Fruit fly (Drosophila melanogaster) whole organism, wandering third instar larva: ENCODE results near the gene sdt.

Experiments used
- Abd-B ChIP-seq: fragments of >200 bp; optimal IDR thresholded peaks from 2 replicates; lab custom pipeline; 2017; ENCODE audit warnings: missing biosample characterization, missing genetic modification characterization
- CG32264 ChIP-seq: fragments of 200-800 bp; sonication (Bioruptor generic); optimal IDR thresholded peaks from 2 replicates; lab custom pipeline; 2016; ENCODE audit warnings: missing biosample characterization, missing genetic modification characterization
- CrebA ChIP-seq: fragments of 200-800 bp; sonication (Bioruptor generic); optimal IDR thresholded peaks from 2 replicates; lab custom pipeline; 2016; ENCODE audit warnings: missing biosample characterization, mild to moderate bottlenecking, missing genetic modification characterization, borderline replicate concordance
- Dif ChIP-seq: fragments of 200-275, 200-300 bp; sonication (Bioruptor generic); optimal IDR thresholded peaks from 2 replicates; lab custom pipeline; 2018; ENCODE audit warnings: missing biosample characterization, missing genetic modification characterization; ENCODE audit not compliant: partially characterized antibody
- HLH106 ChIP-seq: fragments of 200-800 bp; optimal IDR thresholded peaks from 3 replicates; lab custom pipeline; 2019; ENCODE audit warnings: missing biosample characterization, mild to moderate bottlenecking, missing genetic modification characterization, moderate library complexity
- Hr78 ChIP-seq: fragments of >200 bp; optimal IDR thresholded peaks from 2 replicates; lab custom pipeline; 2017; ENCODE audit warnings: missing biosample characterization, missing genetic modification characterization
- Jra ChIP-seq: sonication (Bioruptor generic); optimal IDR thresholded peaks from 2 replicates; lab custom pipeline; 2016; ENCODE audit warnings: missing biosample characterization, missing genetic modification characterization
- Mio ChIP-seq: sonication (Bioruptor generic); optimal IDR thresholded peaks from 2 replicates; lab custom pipeline; 2016; ENCODE audit warnings: missing biosample characterization, missing genetic modification characterization
- Myc ChIP-seq: fragments of >200 bp; optimal IDR thresholded peaks from 2 replicates; lab custom pipeline; 2017
- OdsH ChIP-seq: fragments of 200-800 bp; sonication (Bioruptor generic); optimal IDR thresholded peaks from 2 replicates; lab custom pipeline; 2016; ENCODE audit warnings: missing biosample characterization, mild to moderate bottlenecking, missing genetic modification characterization
- Rel ChIP-seq, 2 experiments: fragments of 200-800 bp; sonication (Bioruptor generic) in 1 of 2; optimal IDR thresholded peaks; 2 replicates in 1 of 2; 3 replicates in 1 of 2; lab custom pipeline; 2016 to 2019; ENCODE audit warnings: mild to moderate bottlenecking in 2 of 2, missing biosample characterization in 2 of 2, missing genetic modification characterization in 2 of 2, moderate library complexity in 1 of 2
- Sp1 ChIP-seq: fragments of 200-800 bp; sonication (Bioruptor generic); optimal IDR thresholded peaks from 3 replicates; lab custom pipeline; 2019; ENCODE audit warnings: missing biosample characterization, mild to moderate bottlenecking, missing genetic modification characterization, moderate library complexity
- Vsx2 ChIP-seq: fragments of 200-300, 225-300 bp; sonication (Bioruptor generic); optimal IDR thresholded peaks from 2 replicates; lab custom pipeline; 2018; ENCODE audit warnings: missing biosample characterization, missing genetic modification characterization; ENCODE audit not compliant: partially characterized antibody
- br ChIP-seq: fragments of 200-800 bp; sonication (Bioruptor generic); optimal IDR thresholded peaks from 2 replicates; lab custom pipeline; 2016; ENCODE audit warnings: missing biosample characterization, missing genetic modification characterization
- dl ChIP-seq, 2 experiments: fragments of 175-275, 200-275 bp in 1 of 2; fragments of 200-275 bp in 1 of 2; sonication (Bioruptor generic); optimal IDR thresholded peaks; lab custom pipeline; 2018; ENCODE audit warnings: mild to moderate bottlenecking in 2 of 2, missing biosample characterization in 2 of 2, missing genetic modification characterization in 2 of 2, moderate library complexity in 2 of 2; ENCODE audit not compliant: partially characterized antibody in 2 of 2, insufficient read depth in 1 of 2
- dmrt93B ChIP-seq: fragments of 200-800 bp; sonication (Bioruptor generic); optimal IDR thresholded peaks from 2 replicates; lab custom pipeline; 2018; ENCODE audit warnings: missing biosample characterization, mild to moderate bottlenecking, missing genetic modification characterization
- dsf ChIP-seq: sonication (Bioruptor generic); optimal IDR thresholded peaks from 2 replicates; lab custom pipeline; 2016; ENCODE audit warnings: missing biosample characterization, missing genetic modification characterization, borderline replicate concordance
- ey ChIP-seq: fragments of 200-800 bp; sonication (Bioruptor generic); optimal IDR thresholded peaks from 2 replicates; lab custom pipeline; 2016; ENCODE audit warnings: missing biosample characterization, missing genetic modification characterization
- foxo ChIP-seq, 2 experiments: fragments of 200-800 bp; sonication (Bioruptor generic); optimal IDR thresholded peaks; 2 replicates in 1 of 2; 3 replicates in 1 of 2; lab custom pipeline; 2016 to 2017; ENCODE audit warnings: missing biosample characterization in 2 of 2, missing genetic modification characterization in 2 of 2
- fru ChIP-seq: fragments of 200-800 bp; sonication (Bioruptor generic); optimal IDR thresholded peaks from 3 replicates; lab custom pipeline; 2016; ENCODE audit warnings: missing biosample characterization, mild to moderate bottlenecking, missing genetic modification characterization
- h ChIP-seq: fragments of 200-800 bp; sonication (Bioruptor generic); optimal IDR thresholded peaks from 3 replicates; lab custom pipeline; 2016; ENCODE audit warnings: missing biosample characterization, mild to moderate bottlenecking, missing genetic modification characterization
- lola ChIP-seq: fragments of >200 bp; optimal IDR thresholded peaks from 2 replicates; lab custom pipeline; 2017; ENCODE audit warnings: missing biosample characterization, missing genetic modification characterization
- pan ChIP-seq: fragments of >200 bp; optimal IDR thresholded peaks from 2 replicates; lab custom pipeline; 2017
- psq ChIP-seq: fragments of 200-800 bp; sonication (Bioruptor generic); optimal IDR thresholded peaks from 3 replicates; lab custom pipeline; 2017; ENCODE audit warnings: missing biosample characterization, mild to moderate bottlenecking, missing genetic modification characterization, moderate library complexity
- rgr ChIP-seq: fragments of 200-800 bp; sonication (Bioruptor generic); optimal IDR thresholded peaks from 3 replicates; lab custom pipeline; 2016; ENCODE audit warnings: missing biosample characterization, mild to moderate bottlenecking, missing genetic modification characterization
- sage ChIP-seq: fragments of 200-800 bp; sonication (Bioruptor generic); optimal IDR thresholded peaks from 2 replicates; lab custom pipeline; 2016; ENCODE audit warnings: missing biosample characterization, mild to moderate bottlenecking, missing genetic modification characterization
- sv ChIP-seq: fragments of 200-800 bp; sonication (Bioruptor generic); optimal IDR thresholded peaks from 3 replicates; lab custom pipeline; 2016; ENCODE audit warnings: missing biosample characterization, missing genetic modification characterization
- tai ChIP-seq: sonication (Bioruptor generic); optimal IDR thresholded peaks from 2 replicates; lab custom pipeline; 2016; ENCODE audit warnings: missing biosample characterization, missing genetic modification characterization
- usp ChIP-seq: fragments of >200 bp; optimal IDR thresholded peaks from 2 replicates; lab custom pipeline; 2017; ENCODE audit warnings: missing biosample characterization, missing genetic modification characterization
- woc ChIP-seq: sonication (Bioruptor generic); optimal IDR thresholded peaks from 2 replicates; lab custom pipeline; 2016; ENCODE audit warnings: missing biosample characterization, mild to moderate bottlenecking, missing genetic modification characterization

sdt gene

DNA sequence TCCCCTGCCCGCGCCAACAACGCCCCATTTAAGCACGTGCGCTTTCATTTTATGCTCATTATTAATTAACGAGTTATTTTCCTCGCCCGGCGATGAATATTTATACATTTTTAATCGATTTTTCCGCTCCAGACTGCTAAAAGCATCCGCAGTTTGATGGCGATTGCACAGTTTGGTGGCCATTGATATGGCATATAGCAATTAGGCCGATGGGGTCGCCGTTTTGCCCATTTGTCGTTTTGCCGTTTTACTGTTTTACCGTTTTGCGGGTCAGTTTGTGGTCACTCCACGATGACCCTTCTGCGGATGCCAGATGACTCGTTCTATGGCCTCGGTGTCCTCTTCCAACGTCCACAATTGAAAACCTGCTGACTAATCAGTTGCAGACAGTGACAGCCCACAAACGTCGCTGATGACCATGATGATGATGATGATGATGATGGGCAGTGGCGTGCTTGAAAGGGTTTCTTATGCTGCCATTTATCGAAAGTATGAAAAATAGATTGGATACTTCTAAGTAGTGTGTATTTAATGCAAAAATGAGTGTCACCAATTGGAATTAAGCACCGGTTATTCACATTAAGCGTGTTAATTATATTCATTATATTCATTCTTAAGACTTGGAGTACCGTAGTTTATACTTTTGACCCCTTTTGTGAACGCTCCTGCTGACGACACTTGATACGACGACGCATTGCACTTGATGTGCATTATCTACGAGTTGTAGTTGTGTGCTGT is 33.6 kb downstream of the sdt start:
- TF ChIP-seq CG32264 (GFP tag; lab: Kevin White, UChicago): no peak
- TF ChIP-seq Jra (GFP tag; lab: Kevin White, UChicago): no peak
- TF ChIP-seq Myc (lab: Kevin White, UChicago): no peak
- no peak for TF ChIP-seq usp (GFP tag; lab: Kevin White, UChicago)
- no peak for TF ChIP-seq sage (GFP tag; lab: Kevin White, UChicago)
- TF ChIP-seq, all 38 proteins: peak for 0

DNA sequence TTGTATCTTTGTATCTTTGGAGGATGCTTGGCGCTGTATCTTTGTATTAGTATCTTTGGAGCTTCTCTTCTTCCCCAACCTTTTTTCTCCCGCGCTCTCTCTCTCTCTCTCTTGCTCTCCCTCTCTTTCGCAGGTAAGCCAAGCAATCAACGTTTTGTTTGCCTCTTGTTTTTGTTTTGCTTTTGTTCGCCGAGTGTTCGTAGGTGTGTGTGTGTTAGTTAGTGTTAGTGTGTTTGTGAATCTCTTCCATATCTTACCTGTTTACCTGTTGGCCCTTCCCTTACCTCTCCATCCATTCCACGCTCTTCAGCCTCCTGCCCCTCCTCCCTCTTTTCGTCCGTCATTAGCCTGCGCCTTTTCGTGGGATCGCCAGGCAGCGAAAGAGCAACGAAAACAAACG is 35.7 kb downstream of the sdt start:
- TF ChIP-seq Hr78: no peak
- no peak for TF ChIP-seq Sp1 (GFP tag; lab: Kevin White, UChicago)
- TF ChIP-seq Rel (GFP tag; optimal IDR thresholded peaks at IDR 0.05; lab: Kevin White, UChicago): peak; percentile 51
- TF ChIP-seq Rel (tag; optimal IDR thresholded peaks at IDR 0.05; lab: Kevin White, UChicago): no peak
- TF ChIP-seq Mio (GFP tag; lab: Kevin White, UChicago): no peak
- no peak for TF ChIP-seq OdsH
- TF ChIP-seq psq (GFP tag; lab: Kevin White, UChicago): peak; percentile 92
- peak; percentile 77 for TF ChIP-seq Vsx2 (GFP tag; lab: Kevin White, UChicago)
- no peak for TF ChIP-seq HLH106 (tag; lab: Kevin White, UChicago)
- no peak for TF ChIP-seq ey (GFP tag; lab: Kevin White, UChicago)
- TF ChIP-seq woc (GFP tag; lab: Kevin White, UChicago): no peak
- TF ChIP-seq Dif: peak; percentile 53
- no peak for TF ChIP-seq CG32264 (GFP tag; lab: Kevin White, UChicago)
- TF ChIP-seq fru (GFP tag; lab: Kevin White, UChicago): no peak
- no peak for TF ChIP-seq CrebA (GFP tag; lab: Kevin White, UChicago)
- TF ChIP-seq br (GFP tag; lab: Kevin White, UChicago): peak; percentile 28
- peak in 1 of 2 experiments; percentile 66 for TF ChIP-seq dl (GFP tag; optimal IDR thresholded peaks at IDR 0.05; lab: Kevin White, UChicago; ENCODE audit: insufficient read depth in 1 of 2, partially characterized antibody in 2 of 2)
- TF ChIP-seq dmrt93B (GFP tag; lab: Kevin White, UChicago): no peak
- no peak for TF ChIP-seq Abd-B (GFP tag; lab: Kevin White, UChicago)
- TF ChIP-seq pan (lab: Kevin White, UChicago): no peak
- TF ChIP-seq tai (GFP tag; lab: Kevin White, UChicago): no peak
- no peak for TF ChIP-seq sv (GFP tag; lab: Kevin White, UChicago)
- TF ChIP-seq h (GFP tag; lab: Kevin White, UChicago): no peak
- no peak for TF ChIP-seq usp (GFP tag; lab: Kevin White, UChicago)

DNA sequence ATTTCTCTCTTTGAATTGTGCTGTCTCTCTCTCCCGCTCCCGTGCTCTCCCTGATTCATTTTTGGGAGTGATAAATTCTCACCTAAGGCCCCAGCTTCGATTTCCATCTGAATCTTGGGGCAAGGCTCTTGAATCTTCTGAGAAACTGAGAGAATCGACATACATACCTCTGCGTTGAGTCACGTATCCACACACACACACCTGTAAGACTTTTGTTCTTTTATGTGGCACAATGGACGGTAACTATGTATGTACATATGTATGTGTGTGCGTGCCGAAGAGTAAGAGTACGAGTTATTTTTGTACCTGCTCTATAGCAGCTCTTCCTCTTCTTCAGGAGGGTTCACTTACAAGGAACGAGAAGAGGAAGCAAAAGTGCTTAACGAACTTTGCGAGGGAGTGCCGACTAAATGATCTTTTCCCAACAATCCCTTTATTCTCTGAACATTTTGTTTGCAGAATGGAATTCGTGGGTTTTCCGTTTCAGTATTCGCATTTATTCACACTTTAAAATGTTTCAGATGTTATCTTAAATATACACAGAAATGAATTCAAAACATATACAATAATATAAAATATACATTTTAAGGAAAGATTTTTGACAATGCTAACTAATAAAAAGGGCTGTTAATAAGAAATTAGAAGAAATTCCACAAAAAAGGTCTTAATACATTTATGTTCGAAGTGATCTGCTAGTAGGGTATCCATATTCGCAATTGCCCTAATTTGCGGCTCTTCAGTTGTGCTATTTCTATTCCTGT is 36.9 kb downstream of the sdt start:
- TF ChIP-seq ey (GFP tag; lab: Kevin White, UChicago) (peak; percentile 11), CrebA (GFP tag; lab: Kevin White, UChicago) (peak; percentile 6), OdsH (peak; percentile 33), rgr (peak; percentile 11), Dif (no peak), Jra (GFP tag; lab: Kevin White, UChicago) (peak; percentile 30), dmrt93B (GFP tag; lab: Kevin White, UChicago) (no peak), foxo (GFP tag; optimal IDR thresholded peaks at IDR 0.05; lab: Kevin White, UChicago) (peak in 1 of 2 experiments; percentile 32), psq (GFP tag; lab: Kevin White, UChicago) (peak; percentile 44), dl (GFP tag; optimal IDR thresholded peaks at IDR 0.05; lab: Kevin White, UChicago; ENCODE audit: insufficient read depth in 1 of 2, partially characterized antibody in 2 of 2) (peak in 1 of 2 experiments; percentile 48), woc (GFP tag; lab: Kevin White, UChicago) (no peak), HLH106 (tag; lab: Kevin White, UChicago) (peak; percentile 31), lola (no peak), br (GFP tag; lab: Kevin White, UChicago) (no peak), dsf (GFP tag; lab: Kevin White, UChicago) (no peak)
- TF ChIP-seq, all 38 proteins: peak for 9
